Worm (Caenorhabditis elegans): Measurements from ENCODE around the gene T26H5.9.

- TF ChIP-seq ama-1 (optimal IDR thresholded peaks at IDR 0.05) (no peak), flt-1 (GFP tag; IDR thresholded peaks at IDR 0.05) (no peak), tbx-37 (GFP tag; conservative IDR thresholded peaks at IDR 0.05) (no peak), pes-1 (GFP tag; IDR thresholded peaks at IDR 0.05) (no peak), tra-4 (tag; optimal IDR thresholded peaks at IDR 0.05) (no peak), ceh-36 (tag; optimal IDR thresholded peaks at IDR 0.05) (no peak)
Observed at ce11 chrV:15471029-15471428, 26.3 kb downstream of the T26H5.9 start, which contains the start of gene dpf-1.

Data from whole organism, early embryonic.